Worm (Caenorhabditis elegans): ENCODE data around the gene F38C2.1.

DNA sequence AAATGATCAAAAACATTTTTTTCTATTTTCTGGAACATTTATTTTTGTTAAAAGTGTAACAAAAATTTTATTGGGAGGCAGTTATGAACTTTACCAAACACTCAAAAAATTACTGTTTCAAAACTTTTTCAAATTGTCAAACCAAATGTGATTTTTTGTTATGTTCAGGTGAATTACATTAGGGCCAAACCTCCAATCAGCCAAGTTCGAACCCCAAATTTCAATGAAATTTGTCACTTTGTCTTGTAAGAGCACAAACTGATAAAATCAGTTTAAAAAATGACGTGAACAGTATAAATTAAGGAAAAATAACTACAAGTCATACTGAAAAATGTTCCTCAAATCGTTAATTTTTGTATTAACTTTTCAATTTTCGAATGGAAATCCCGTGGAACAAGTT is 45.2 kb upstream of the F38C2.1 start, which contains the start of gene H25K10.1:
- no peak for TF ChIP-seq chd-7 (tag; optimal IDR thresholded peaks at IDR 0.05)
- TF ChIP-seq snpc-4 (GFP tag; optimal IDR thresholded peaks at IDR 0.05): no peak
- TF ChIP-seq snpc-4 (tag; optimal IDR thresholded peaks at IDR 0.05): no peak
- no peak for TF ChIP-seq F55B11.4 (tag; optimal IDR thresholded peaks at IDR 0.05; ENCODE audit: borderline replicate concordance, insufficient read depth)
- TF ChIP-seq F49E8.2 (tag; optimal IDR thresholded peaks at IDR 0.05; ENCODE audit: insufficient read depth): no peak
- no peak for TF ChIP-seq unc-130 (GFP tag; optimal IDR thresholded peaks at IDR 0.05)
- no peak for TF ChIP-seq dox-1 (GFP tag; IDR thresholded peaks at IDR 0.05)

All from whole organism, young adult.